In genomic region chrIV:7237668-7238214, ce11 we compare ENCODE assay signal across 5 worm cellular contexts.
TF ChIP-seq lines count a peak whose summit lies in the region.

elo-3 (plus strand) TSS chrIV:7237718.

TF ChIP-seq in whole organism, L1 larva, 84 proteins besides CTCF, POLR2A, EP300 and RAD21:
- no peak for TF ChIP-seq ceh-8 (GFP tag; optimal IDR thresholded peaks at IDR 0.05; lab: Kevin White, UChicago)
- TF ChIP-seq elt-2 (tag; optimal IDR thresholded peaks at IDR 0.05; lab: Kevin White, UChicago) = peak; percentile 4
- no peak for TF ChIP-seq mab-9 (GFP tag; IDR thresholded peaks at IDR 0.05; lab: Robert Waterston, UW)

TF ChIP-seq in whole organism, L2 larva, 48 proteins besides CTCF, POLR2A, EP300 and RAD21:
- TF ChIP-seq sma-3 (GFP tag; optimal IDR thresholded peaks at IDR 0.05; lab: Kevin White, UChicago) (no peak), fos-1 (tag; optimal IDR thresholded peaks at IDR 0.05; lab: Kevin White, UChicago) (peak; percentile 61)
TF ChIP-seq in whole organism, L2 larva: peak in this region for 1.

TF ChIP-seq in whole organism, L3 larva, 47 proteins besides CTCF, POLR2A, EP300 and RAD21:
- TF ChIP-seq nhr-67 (tag; optimal IDR thresholded peaks at IDR 0.05; lab: Kevin White, UChicago) = no peak
- peak; percentile 63 for TF ChIP-seq elt-2 (tag; optimal IDR thresholded peaks at IDR 0.05; lab: Kevin White, UChicago)
- no peak for TF ChIP-seq lsy-12 (tag; optimal IDR thresholded peaks at IDR 0.05; lab: Kevin White, UChicago)
- peak; percentile 9 for TF ChIP-seq pha-4 (tag; optimal IDR thresholded peaks at IDR 0.05; lab: Kevin White, UChicago)
- no peak for TF ChIP-seq snpc-4 (tag; optimal IDR thresholded peaks at IDR 0.05; lab: Kevin White, UChicago)
- TF ChIP-seq ceh-9 (tag; optimal IDR thresholded peaks at IDR 0.05; lab: Kevin White, UChicago) = no peak
- TF ChIP-seq nhr-11 (tag; optimal IDR thresholded peaks at IDR 0.05; lab: Kevin White, UChicago) = no peak
- no peak for TF ChIP-seq egl-5 (tag; optimal IDR thresholded peaks at IDR 0.05; lab: Kevin White, UChicago)
- no peak for TF ChIP-seq sea-2 (GFP tag; optimal IDR thresholded peaks at IDR 0.05; lab: Kevin White, UChicago)
- TF ChIP-seq pqm-1 (tag; optimal IDR thresholded peaks at IDR 0.05; lab: Kevin White, UChicago) = peak; percentile 51
- no peak for TF ChIP-seq nhr-43 (tag; optimal IDR thresholded peaks at IDR 0.05; lab: Kevin White, UChicago; ENCODE audit: poor library complexity, severe bottlenecking)
- TF ChIP-seq mml-1 (tag; optimal IDR thresholded peaks at IDR 0.05; lab: Kevin White, UChicago) = no peak
- TF ChIP-seq R02D3.7 (tag; optimal IDR thresholded peaks at IDR 0.05; lab: Kevin White, UChicago) = no peak
- no peak for TF ChIP-seq nhr-23 (tag; optimal IDR thresholded peaks at IDR 0.05; lab: Kevin White, UChicago)

TF ChIP-seq in whole organism, L4 larva, 104 proteins besides CTCF, POLR2A, EP300 and RAD21 (continues in another document):
- TF ChIP-seq set-16 (GFP tag; IDR thresholded peaks at IDR 0.05; lab: Robert Waterston, UW) (no peak), aha-1 (tag; lab: Kevin White, UChicago) (peak; percentile 26), ctbp-1 (GFP tag; IDR thresholded peaks at IDR 0.05; lab: Robert Waterston, UW) (no peak), pqm-1 (tag; optimal IDR thresholded peaks at IDR 0.05; lab: Kevin White, UChicago) (peak; percentile 75), dmd-8 (GFP tag; IDR thresholded peaks at IDR 0.05; lab: Robert Waterston, UW) (no peak), duxl-1 (tag; optimal IDR thresholded peaks at IDR 0.05; lab: Kevin White, UChicago; ENCODE audit: poor library complexity) (no peak), nhr-102 (tag; optimal IDR thresholded peaks at IDR 0.05; lab: Kevin White, UChicago) (peak; percentile 41), F44E2.7 (GFP tag; IDR thresholded peaks at IDR 0.05; lab: Robert Waterston, UW) (no peak), R02D3.7 (tag; optimal IDR thresholded peaks at IDR 0.05; lab: Kevin White, UChicago) (no peak), zip-11 (GFP tag; IDR thresholded peaks at IDR 0.05; lab: Robert Waterston, UW) (no peak), cey-2 (tag; optimal IDR thresholded peaks at IDR 0.05; lab: Kevin White, UChicago; ENCODE audit: borderline replicate concordance, insufficient read depth) (no peak), unc-62 (GFP tag; optimal IDR thresholded peaks at IDR 0.05 in 1 of 2; lab: Kevin White, UChicago) (peak in 1 of 2 experiments; percentile 68), unc-62 (tag; optimal IDR thresholded peaks at IDR 0.05; lab: Kevin White, UChicago) (no peak), pha-4 (GFP tag; IDR thresholded peaks at IDR 0.05; lab: Robert Waterston, UW) (no peak), pha-4 (tag; optimal IDR thresholded peaks at IDR 0.05; lab: Kevin White, UChicago) (no peak), nhr-42 (GFP tag; IDR thresholded peaks at IDR 0.05; lab: Robert Waterston, UW) (no peak), dmd-6 (GFP tag; IDR thresholded peaks at IDR 0.05; lab: Robert Waterston, UW) (peak; percentile 92), hlh-30 (tag; optimal IDR thresholded peaks at IDR 0.05; lab: Kevin White, UChicago; ENCODE audit: insufficient read depth) (no peak), ceh-44 (GFP tag; IDR thresholded peaks at IDR 0.05; lab: Robert Waterston, UW) (no peak), mxl-2 (GFP tag; conservative IDR thresholded peaks at IDR 0.05; lab: Robert Waterston, UW) (no peak), nhr-11 (tag; optimal IDR thresholded peaks at IDR 0.05; lab: Kevin White, UChicago) (no peak), dve-1 (tag; optimal IDR thresholded peaks at IDR 0.05; lab: Kevin White, UChicago; ENCODE audit: insufficient read depth) (no peak), dmd-9 (GFP tag; IDR thresholded peaks at IDR 0.05; lab: Robert Waterston, UW) (no peak), mep-1 (tag; optimal IDR thresholded peaks at IDR 0.05; lab: Kevin White, UChicago) (no peak), unc-39 (tag; optimal IDR thresholded peaks at IDR 0.05; lab: Kevin White, UChicago) (no peak), lin-13 (GFP tag; optimal IDR thresholded peaks at IDR 0.05; lab: Kevin White, UChicago) (no peak), aly-2 (tag; optimal IDR thresholded peaks at IDR 0.05; lab: Kevin White, UChicago) (no peak), tra-1 (GFP tag; IDR thresholded peaks at IDR 0.05; lab: Robert Waterston, UW) (peak; percentile 77; the same call in 1 of the 2 replicates), lin-1 (GFP tag; IDR thresholded peaks at IDR 0.05; lab: Robert Waterston, UW) (peak; percentile 65; the same call in 1 of the 2 replicates), ZK546.5 (tag; optimal IDR thresholded peaks at IDR 0.05; lab: Kevin White, UChicago) (no peak), nhr-28 (tag; optimal IDR thresholded peaks at IDR 0.05; lab: Kevin White, UChicago) (peak; percentile 67), php-3 (GFP tag; IDR thresholded peaks at IDR 0.05; lab: Robert Waterston, UW) (peak; percentile 47; the same call in 1 of the 2 replicates), attf-4 (tag; optimal IDR thresholded peaks at IDR 0.05; lab: Kevin White, UChicago) (no peak), Y5F2A.4 (GFP tag; optimal IDR thresholded peaks at IDR 0.05; lab: Kevin White, UChicago) (no peak), F37D6.2 (tag; optimal IDR thresholded peaks at IDR 0.05; lab: Kevin White, UChicago) (no peak), nhr-77 (tag; optimal IDR thresholded peaks at IDR 0.05; lab: Kevin White, UChicago) (no peak), skn-1 (tag; optimal IDR thresholded peaks at IDR 0.05; lab: Kevin White, UChicago) (no peak), T20F7.1 (GFP tag; optimal IDR thresholded peaks at IDR 0.05; lab: Kevin White, UChicago) (no peak)

TF ChIP-seq in whole organism, young adult, 124 proteins besides CTCF, POLR2A, EP300 and RAD21:
- peak in 1 of 2 experiments; percentile 3 for TF ChIP-seq let-607 (tag; optimal IDR thresholded peaks at IDR 0.05; lab: Kevin White, UChicago)
- no peak for TF ChIP-seq ekl-4 (GFP tag; IDR thresholded peaks at IDR 0.05; lab: Robert Waterston, UW)
- no peak for TF ChIP-seq hmg-20 (GFP tag; IDR thresholded peaks at IDR 0.05; lab: Robert Waterston, UW)
- TF ChIP-seq nhr-80 (tag; optimal IDR thresholded peaks at IDR 0.05; lab: Kevin White, UChicago) = peak; percentile 83
- no peak for TF ChIP-seq dpff-1 (tag; optimal IDR thresholded peaks at IDR 0.05; lab: Kevin White, UChicago)
- no peak for TF ChIP-seq mxl-1 (tag; optimal IDR thresholded peaks at IDR 0.05; lab: Kevin White, UChicago)
- 0 out of 2 replicates have a peak, but pooled peaks have one; percentile 26 for TF ChIP-seq nfyb-1 (GFP tag; IDR thresholded peaks at IDR 0.05; lab: Robert Waterston, UW)
- TF ChIP-seq ceh-58 (GFP tag; IDR thresholded peaks at IDR 0.05; lab: Robert Waterston, UW) = no peak
- no peak for TF ChIP-seq tbx-9 (tag; optimal IDR thresholded peaks at IDR 0.05; lab: Kevin White, UChicago; ENCODE audit: borderline replicate concordance)
- no peak for TF ChIP-seq unc-130 (GFP tag; optimal IDR thresholded peaks at IDR 0.05; lab: Kevin White, UChicago)
